Fruit fly (Drosophila melanogaster): ENCODE data around the gene CG32847.

- TF ChIP-seq Myc (optimal IDR thresholded peaks at IDR 0.05) (no peak), psq (optimal IDR thresholded peaks at IDR 0.05) (no peak), h (optimal IDR thresholded peaks at IDR 0.05) (no peak), insv (optimal IDR thresholded peaks at IDR 0.05) (no peak), Sin3A (optimal IDR thresholded peaks at IDR 0.05) (no peak), ttk (optimal IDR thresholded peaks at IDR 0.05) (no peak)
These were observed 40.2 kb downstream of the CG32847 start, which contains the start of gene CG6878 for dm6 chr3L:15161549-15161948.

Data from Kc167 (cell line).